Worm (Caenorhabditis elegans): ENCODE measurements around the gene H37A05.2.

H37A05.2 gene

DNA sequence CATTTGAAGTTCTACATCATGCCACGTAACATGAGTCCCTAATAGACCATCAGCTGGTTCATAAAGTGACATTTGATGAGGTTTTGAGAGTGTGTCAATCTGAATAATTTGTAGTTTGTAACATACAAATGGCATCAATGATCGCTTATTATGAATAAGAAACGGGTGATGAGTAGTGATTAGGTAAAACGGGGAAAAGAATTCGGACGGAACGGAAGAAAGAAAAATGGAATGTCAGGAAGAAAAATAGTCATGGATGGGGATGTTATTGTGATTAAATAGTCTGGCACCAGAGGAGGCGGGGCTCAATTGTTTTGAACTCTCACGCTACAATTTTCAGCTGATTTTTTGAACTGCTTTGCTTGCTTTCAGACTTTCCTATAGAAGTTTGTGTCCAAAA, at the start of gene H37A05.2:
H37A05.2 (minus strand) TSS at position 101 of the 400 bp plus-strand sequence.
- TF ChIP-seq nhr-85 (tag) (no peak), unc-86 (tag; optimal IDR thresholded peaks at IDR 0.05) (no peak)

ce11 chrV:13681445-13681844, 47.4 kb upstream of the H37A05.2 start:
- TF ChIP-seq ceh-63 (GFP tag; optimal IDR thresholded peaks at IDR 0.05) = no peak
- no peak for TF ChIP-seq unc-30 (tag; optimal IDR thresholded peaks at IDR 0.05)
- TF ChIP-seq mep-1 (tag; optimal IDR thresholded peaks at IDR 0.05) = no peak
- no peak for TF ChIP-seq lin-39 (tag; optimal IDR thresholded peaks at IDR 0.05)
- no peak for TF ChIP-seq swsn-7 (tag; optimal IDR thresholded peaks at IDR 0.05)
- TF ChIP-seq pag-3 (tag; optimal IDR thresholded peaks at IDR 0.05; ENCODE audit: borderline replicate concordance, insufficient read depth) = no peak
- peak; percentile 82 for TF ChIP-seq fkh-10 (GFP tag; optimal IDR thresholded peaks at IDR 0.05)
- peak; percentile 47 for TF ChIP-seq lin-14 (GFP tag; optimal IDR thresholded peaks at IDR 0.05)
- TF ChIP-seq efl-1 (optimal IDR thresholded peaks at IDR 0.05) = no peak
- TF ChIP-seq efl-1 (GFP tag; optimal IDR thresholded peaks at IDR 0.05 in 1 of 2) = peak in 1 of 2 experiments; percentile 78
- TF ChIP-seq blmp-1 (tag; optimal IDR thresholded peaks at IDR 0.05) = no peak
- TF ChIP-seq irx-1 (tag; optimal IDR thresholded peaks at IDR 0.05) = no peak
- TF ChIP-seq fos-1 (tag; optimal IDR thresholded peaks at IDR 0.05) = no peak
- no peak for TF ChIP-seq ets-5 (GFP tag; IDR thresholded peaks at IDR 0.05)
- TF ChIP-seq mab-9 (GFP tag; IDR thresholded peaks at IDR 0.05) = peak; percentile 12; the same call in 1 of the 2 replicates
- TF ChIP-seq lin-15B (tag; optimal IDR thresholded peaks at IDR 0.05) = no peak
- TF ChIP-seq nhr-19 (GFP tag; conservative IDR thresholded peaks at IDR 0.05) = no peak
- TF ChIP-seq dsc-1 (tag; optimal IDR thresholded peaks at IDR 0.05) = no peak
- TF ChIP-seq nhr-71 (tag; optimal IDR thresholded peaks at IDR 0.05) = peak; percentile 2
- TF ChIP-seq vab-15 (tag; optimal IDR thresholded peaks at IDR 0.05) = no peak
- no peak for TF ChIP-seq lir-3 (tag; optimal IDR thresholded peaks at IDR 0.05; ENCODE audit: poor library complexity)
- no peak for TF ChIP-seq tlp-1 (tag; optimal IDR thresholded peaks at IDR 0.05)
- no peak for TF ChIP-seq nhr-237 (tag; optimal IDR thresholded peaks at IDR 0.05)
- no peak for TF ChIP-seq lin-35 (GFP tag; optimal IDR thresholded peaks at IDR 0.05)

DNA sequence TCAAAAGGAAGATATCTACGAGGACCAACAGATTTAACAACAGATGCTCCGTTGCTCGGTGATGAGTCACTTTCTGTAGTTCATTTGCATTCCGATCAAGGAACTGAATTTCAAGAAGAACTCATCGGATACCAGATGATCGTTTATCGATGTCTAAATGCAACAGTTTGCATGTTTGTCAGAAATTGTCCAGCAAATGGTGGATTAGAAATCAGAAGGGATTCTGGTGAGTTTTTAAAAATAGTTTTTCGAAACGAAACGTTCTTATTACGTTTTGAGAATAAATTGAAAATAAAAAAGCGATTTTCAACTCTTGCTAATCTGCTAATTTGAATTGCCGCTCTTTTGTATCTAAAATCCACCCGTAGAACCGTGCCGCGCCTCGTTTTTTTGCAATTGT, 45.8 kb upstream of the H37A05.2 start:
- TF ChIP-seq fkh-4 (tag; optimal IDR thresholded peaks at IDR 0.05; ENCODE audit: borderline replicate concordance) (no peak), vab-15 (tag; optimal IDR thresholded peaks at IDR 0.05) (no peak), hpl-2 (GFP tag; optimal IDR thresholded peaks at IDR 0.05) (no peak), nhr-84 (tag; optimal IDR thresholded peaks at IDR 0.05) (no peak), lir-3 (tag; optimal IDR thresholded peaks at IDR 0.05; ENCODE audit: poor library complexity) (no peak)

DNA sequence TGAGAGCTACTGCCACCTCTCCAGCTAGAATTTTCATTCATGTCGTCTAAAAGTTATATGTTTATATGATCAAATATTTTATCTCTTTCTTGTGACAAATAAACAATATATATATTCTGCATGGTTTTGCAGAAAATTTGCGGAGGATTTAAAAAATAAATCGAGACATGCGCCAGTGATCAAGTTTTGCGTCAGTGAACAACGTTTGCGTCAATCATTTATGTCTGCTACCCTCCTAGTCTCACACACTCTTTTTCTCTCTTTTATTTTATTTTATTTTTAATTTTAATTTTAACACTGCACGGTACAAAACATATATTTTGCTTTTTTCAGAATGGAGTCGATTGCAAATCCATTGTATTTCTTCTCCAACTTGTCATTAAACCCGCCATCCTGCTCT, 44.5 kb upstream of the H37A05.2 start, which contains the start of the genes tag-65 and ccz-1:
tag-65 (minus strand) TSS at position 46 of the 400 bp plus-strand sequence.
ccz-1 (plus strand) TSS at position 334 of the 400 bp plus-strand sequence.
- TF ChIP-seq pqm-1 (tag; optimal IDR thresholded peaks at IDR 0.05) (no peak), nhr-11 (tag; optimal IDR thresholded peaks at IDR 0.05) (peak; percentile 90), nhr-47 (tag; optimal IDR thresholded peaks at IDR 0.05) (peak; percentile 95), fkh-8 (tag; optimal IDR thresholded peaks at IDR 0.05) (peak; percentile 84), ceh-8 (GFP tag; optimal IDR thresholded peaks at IDR 0.05) (peak; percentile 84), tbx-2 (tag; optimal IDR thresholded peaks at IDR 0.05) (peak; percentile 91), dpl-1 (GFP tag; optimal IDR thresholded peaks at IDR 0.05) (peak; percentile 82 to 94 (median 86)), nhr-84 (tag; optimal IDR thresholded peaks at IDR 0.05) (no peak), snu-23 (GFP tag; optimal IDR thresholded peaks at IDR 0.05) (peak; percentile 94), rnt-1 (tag; optimal IDR thresholded peaks at IDR 0.05) (peak; percentile 94), efl-1 (optimal IDR thresholded peaks at IDR 0.05) (peak; percentile 85 to 87), efl-1 (GFP tag; optimal IDR thresholded peaks at IDR 0.05 in 1 of 2) (peak; percentile 84 to 98), lir-3 (tag; optimal IDR thresholded peaks at IDR 0.05; ENCODE audit: poor library complexity) (peak; percentile 66), nhr-76 (tag; optimal IDR thresholded peaks at IDR 0.05) (no peak), hlh-17 (GFP tag; optimal IDR thresholded peaks at IDR 0.05; ENCODE audit: borderline replicate concordance) (no peak), efl-3 (GFP tag; optimal IDR thresholded peaks at IDR 0.05) (peak; percentile 26), zag-1 (tag; optimal IDR thresholded peaks at IDR 0.05) (peak; percentile 65), hpl-2 (GFP tag; optimal IDR thresholded peaks at IDR 0.05) (peak; percentile 8), skn-1 (tag; optimal IDR thresholded peaks at IDR 0.05) (peak; percentile 84), elt-2 (tag; optimal IDR thresholded peaks at IDR 0.05) (peak; percentile 62), lin-13 (GFP tag; optimal IDR thresholded peaks at IDR 0.05) (peak; percentile 84), ceh-90 (tag; optimal IDR thresholded peaks at IDR 0.05) (no peak), snpc-4 (tag; optimal IDR thresholded peaks at IDR 0.05) (peak; percentile 89), nhr-28 (tag; optimal IDR thresholded peaks at IDR 0.05) (no peak), nhr-90 (tag; optimal IDR thresholded peaks at IDR 0.05; ENCODE audit: poor library complexity) (peak; percentile 94)
